Worm (Caenorhabditis elegans): ENCODE measurements around the gene Y59E1A.4.

Gene Y59E1A.4

DNA sequence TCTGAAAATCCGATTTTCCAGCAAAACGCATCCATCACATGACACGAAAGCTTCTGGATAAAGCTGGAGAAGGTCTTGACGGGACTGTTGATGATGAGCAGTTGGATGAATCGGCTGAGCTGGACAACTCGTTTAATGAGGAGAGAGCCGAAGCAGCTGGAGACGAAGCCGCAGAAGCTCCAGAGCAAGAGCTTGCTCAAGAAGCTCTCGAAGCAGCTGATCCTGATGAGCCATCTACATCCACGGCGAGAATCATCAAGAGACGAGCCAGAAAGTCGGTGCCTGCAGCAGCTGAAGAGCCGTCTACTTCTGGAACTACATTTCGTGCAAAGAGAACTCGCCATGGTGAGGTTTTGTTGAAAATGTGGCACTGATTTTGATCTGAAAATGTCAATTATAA is 24.6 kb upstream of the Y59E1A.4 start:
- no peak for TF ChIP-seq fkh-10 (GFP tag; optimal IDR thresholded peaks at IDR 0.05)
- TF ChIP-seq elt-1 (tag; optimal IDR thresholded peaks at IDR 0.05): no peak
- no peak for TF ChIP-seq nhr-76 (tag; optimal IDR thresholded peaks at IDR 0.05)
- TF ChIP-seq pqm-1 (tag; optimal IDR thresholded peaks at IDR 0.05): no peak
- no peak for TF ChIP-seq mdl-1 (tag; optimal IDR thresholded peaks at IDR 0.05)
- no peak for TF ChIP-seq nhr-67 (tag; optimal IDR thresholded peaks at IDR 0.05)
- no peak for TF ChIP-seq ceh-82 (tag; optimal IDR thresholded peaks at IDR 0.05)
- no peak for TF ChIP-seq unc-62 (GFP tag; optimal IDR thresholded peaks at IDR 0.05)
- no peak for TF ChIP-seq nhr-23 (tag; optimal IDR thresholded peaks at IDR 0.05)
- no peak for TF ChIP-seq hmg-11 (tag; optimal IDR thresholded peaks at IDR 0.05)
- TF ChIP-seq unc-39 (tag; optimal IDR thresholded peaks at IDR 0.05): no peak
- TF ChIP-seq ama-1 (optimal IDR thresholded peaks at IDR 0.05): no peak
- TF ChIP-seq daf-12 (tag; optimal IDR thresholded peaks at IDR 0.05): no peak
- TF ChIP-seq fos-1 (tag; optimal IDR thresholded peaks at IDR 0.05): no peak

DNA sequence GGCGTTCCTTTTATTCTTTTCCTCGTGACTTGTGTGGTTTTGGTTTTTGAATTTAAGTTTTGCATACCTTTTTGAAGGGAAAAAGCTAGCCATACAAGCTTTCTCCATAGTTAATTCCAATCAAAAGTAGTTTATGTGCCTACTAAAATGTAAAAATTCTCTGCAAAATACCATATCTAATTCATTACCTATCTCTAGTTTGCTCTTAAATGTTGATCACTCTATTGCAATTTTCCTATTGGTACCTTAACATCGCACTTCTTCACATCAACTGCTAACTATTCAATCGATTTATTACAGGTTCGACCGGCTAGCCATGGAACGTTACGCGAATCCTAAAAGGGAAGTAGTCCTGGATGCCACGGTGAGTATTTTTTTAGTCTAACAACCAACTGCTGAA is 22.5 kb upstream of the Y59E1A.4 start, which contains the start of gene F52D2.7:
TSS of gene F52D2.7 (plus strand) at position 301 of the 400 bp plus-strand sequence.
- no peak for TF ChIP-seq nfya-1 (tag; optimal IDR thresholded peaks at IDR 0.05; ENCODE audit: insufficient read depth)
- no peak for TF ChIP-seq ztf-4 (tag; optimal IDR thresholded peaks at IDR 0.05)
- TF ChIP-seq snpc-4 (tag; optimal IDR thresholded peaks at IDR 0.05): no peak
- no peak for TF ChIP-seq unc-39 (tag; optimal IDR thresholded peaks at IDR 0.05)
- no peak for TF ChIP-seq unc-62 (GFP tag; optimal IDR thresholded peaks at IDR 0.05)
- TF ChIP-seq mml-1 (tag; optimal IDR thresholded peaks at IDR 0.05): no peak
- no peak for TF ChIP-seq ceh-9 (tag; optimal IDR thresholded peaks at IDR 0.05)
- TF ChIP-seq daf-12 (tag; optimal IDR thresholded peaks at IDR 0.05): no peak
- TF ChIP-seq fkh-10 (GFP tag; optimal IDR thresholded peaks at IDR 0.05): no peak
- no peak for TF ChIP-seq egl-27 (tag; optimal IDR thresholded peaks at IDR 0.05)
- TF ChIP-seq ceh-16 (tag; optimal IDR thresholded peaks at IDR 0.05): no peak
- no peak for TF ChIP-seq tbx-2 (tag; optimal IDR thresholded peaks at IDR 0.05)
- no peak for TF ChIP-seq elt-3 (tag; optimal IDR thresholded peaks at IDR 0.05)
- no peak for TF ChIP-seq aly-2 (tag; optimal IDR thresholded peaks at IDR 0.05)
- TF ChIP-seq nhr-11 (tag; optimal IDR thresholded peaks at IDR 0.05): no peak
- no peak for TF ChIP-seq elt-1 (tag; optimal IDR thresholded peaks at IDR 0.05)
- no peak for TF ChIP-seq zag-1 (tag; optimal IDR thresholded peaks at IDR 0.05)
- TF ChIP-seq nhr-28 (tag; optimal IDR thresholded peaks at IDR 0.05): no peak

DNA sequence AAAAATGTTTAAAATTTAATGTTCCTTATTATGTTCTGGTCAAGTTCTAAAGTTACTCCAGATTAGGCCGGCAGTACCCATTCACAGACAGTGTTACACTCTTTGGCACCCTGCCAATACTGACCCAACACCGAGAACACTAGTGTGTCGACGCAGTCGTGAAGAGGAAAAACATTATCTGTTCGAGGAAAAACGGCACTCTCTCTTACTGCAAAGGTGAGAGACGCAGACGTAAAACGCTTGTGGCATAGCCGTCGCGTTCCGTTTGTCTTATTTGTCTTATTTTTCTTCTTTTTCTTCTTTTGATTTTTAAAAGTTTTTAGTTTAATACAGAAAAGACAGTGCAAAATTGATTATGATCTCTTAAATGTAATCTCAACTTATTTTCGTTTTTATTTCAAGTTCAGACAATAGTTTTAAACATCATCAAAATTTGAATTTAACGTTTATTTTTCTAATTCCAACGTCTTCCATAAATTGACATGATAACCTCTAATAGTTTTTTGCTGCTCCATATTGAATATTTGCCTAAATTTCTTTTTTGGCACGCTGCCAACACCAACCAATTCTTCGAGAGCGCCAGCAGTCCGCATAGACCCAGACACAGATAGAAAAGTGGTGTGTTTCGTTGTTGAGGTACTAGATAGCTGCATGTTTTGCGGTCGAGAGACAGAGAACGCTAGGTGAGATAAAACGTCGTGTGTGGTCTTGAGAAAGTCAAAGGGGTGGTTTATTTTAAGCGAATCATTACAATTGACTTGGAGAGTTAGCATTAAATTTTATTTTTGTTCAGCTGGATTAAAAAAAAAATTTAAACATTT is 21.3 kb upstream of the Y59E1A.4 start:
- TF ChIP-seq nhr-25 (tag; optimal IDR thresholded peaks at IDR 0.05): no peak
- TF ChIP-seq nhr-23 (tag; optimal IDR thresholded peaks at IDR 0.05): peak; percentile 15
- peak; percentile 9 for TF ChIP-seq jun-1 (tag; optimal IDR thresholded peaks at IDR 0.05)
- peak; percentile 51 for TF ChIP-seq elt-2 (tag; optimal IDR thresholded peaks at IDR 0.05)
- no peak for TF ChIP-seq ceh-9 (tag; optimal IDR thresholded peaks at IDR 0.05)
- TF ChIP-seq nfya-1 (tag; optimal IDR thresholded peaks at IDR 0.05; ENCODE audit: insufficient read depth): peak; percentile 36
- peak; percentile 13 for TF ChIP-seq lin-15B (tag; optimal IDR thresholded peaks at IDR 0.05)
- peak; percentile 51 for TF ChIP-seq hmg-11 (tag; optimal IDR thresholded peaks at IDR 0.05)
- peak; percentile 12 for TF ChIP-seq pha-4 (tag; optimal IDR thresholded peaks at IDR 0.05)
- no peak for TF ChIP-seq pqm-1 (tag; optimal IDR thresholded peaks at IDR 0.05)
- no peak for TF ChIP-seq fkh-2 (tag; optimal IDR thresholded peaks at IDR 0.05)
- no peak for TF ChIP-seq nhr-237 (tag; optimal IDR thresholded peaks at IDR 0.05)

DNA sequence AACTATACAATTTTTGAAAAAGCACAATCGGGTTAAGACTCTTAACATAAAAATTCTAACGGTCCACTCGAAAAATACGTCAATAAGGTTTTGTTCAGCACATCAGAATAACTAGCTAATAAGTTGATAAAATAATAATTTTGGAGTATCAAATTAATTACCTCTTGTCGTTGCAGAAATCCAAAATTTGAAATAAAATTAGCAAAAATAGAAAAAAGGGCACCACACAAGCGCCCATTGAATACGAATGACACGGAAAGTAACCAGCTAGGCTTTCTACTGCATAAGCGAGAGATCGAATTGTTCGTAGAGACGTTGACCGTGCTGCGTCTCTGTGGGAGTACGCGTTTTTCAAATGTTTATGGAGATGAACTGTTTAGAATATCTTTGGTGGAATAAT is 19.3 kb upstream of the Y59E1A.4 start:
- TF ChIP-seq fkh-10 (GFP tag; optimal IDR thresholded peaks at IDR 0.05) (no peak), R02D3.7 (tag; optimal IDR thresholded peaks at IDR 0.05) (no peak), ztf-4 (tag; optimal IDR thresholded peaks at IDR 0.05) (no peak), nhr-25 (tag; optimal IDR thresholded peaks at IDR 0.05) (no peak), unc-39 (tag; optimal IDR thresholded peaks at IDR 0.05) (no peak), nfya-1 (tag; optimal IDR thresholded peaks at IDR 0.05; ENCODE audit: insufficient read depth) (no peak), nhr-23 (tag; optimal IDR thresholded peaks at IDR 0.05) (no peak), sea-2 (GFP tag; optimal IDR thresholded peaks at IDR 0.05) (no peak), elt-1 (tag; optimal IDR thresholded peaks at IDR 0.05) (no peak), nhr-11 (tag; optimal IDR thresholded peaks at IDR 0.05) (no peak), ceh-16 (tag; optimal IDR thresholded peaks at IDR 0.05) (no peak), eor-1 (tag; optimal IDR thresholded peaks at IDR 0.05) (no peak), skn-1 (tag; optimal IDR thresholded peaks at IDR 0.05) (no peak), pqm-1 (tag; optimal IDR thresholded peaks at IDR 0.05) (no peak), lsy-12 (tag; optimal IDR thresholded peaks at IDR 0.05) (no peak), egl-27 (tag; optimal IDR thresholded peaks at IDR 0.05) (no peak)
